Worm (Caenorhabditis elegans) whole organism, mixed stage, embryonic: ENCODE data around the gene E01G4.3.

Experiments
- M03D4.4 ChIP-seq: sonication (generic microtip); optimal IDR thresholded peaks from 2 replicates; lab custom pipeline; 2017; ENCODE audit warnings: mild to moderate bottlenecking, missing genetic modification characterization, missing compliant biosample characterization
- bed-3 ChIP-seq: fragments of 200-800 bp; sonication (Bioruptor generic); optimal IDR thresholded peaks from 3 replicates; lab custom pipeline; 2018; ENCODE audit warnings: mild to moderate bottlenecking, missing genetic modification characterization, moderate library complexity, missing compliant biosample characterization
- blmp-1 ChIP-seq: fragments of 150-350 bp; optimal IDR thresholded peaks from 2 replicates; lab custom pipeline; 2014; ENCODE audit warnings: missing biosample characterization, missing genetic modification characterization
- ceh-39 ChIP-seq: fragments of 150-350 bp; optimal IDR thresholded peaks from 2 replicates; lab custom pipeline; 2014; ENCODE audit warnings: missing biosample characterization, missing genetic modification characterization
- ceh-43 ChIP-seq: fragments of 200-800 bp; sonication (Bioruptor generic); optimal IDR thresholded peaks from 2 replicates; lab custom pipeline; 2018; ENCODE audit warnings: mild to moderate bottlenecking, missing genetic modification characterization, moderate library complexity, missing compliant biosample characterization
- ceh-83 ChIP-seq: fragments of 200-800 bp; sonication (Bioruptor generic); optimal IDR thresholded peaks from 2 replicates; lab custom pipeline; 2018; ENCODE audit warnings: mild to moderate bottlenecking, missing genetic modification characterization, missing compliant biosample characterization
- ces-1 ChIP-seq: fragments of 150-350 bp; optimal IDR thresholded peaks from 2 replicates; lab custom pipeline; 2014; ENCODE audit warnings: missing biosample characterization, missing genetic modification reagents, missing genetic modification characterization
- cnd-1 ChIP-seq: fragments of 200-800 bp; sonication (Bioruptor generic); optimal IDR thresholded peaks from 2 replicates; lab custom pipeline; 2018; ENCODE audit warnings: mild to moderate bottlenecking, missing genetic modification characterization, missing compliant biosample characterization
- drap-1 ChIP-seq: fragments of 200-800 bp; sonication (Bioruptor generic); optimal IDR thresholded peaks from 3 replicates; lab custom pipeline; 2018; ENCODE audit warnings: mild to moderate bottlenecking, missing genetic modification characterization, missing compliant biosample characterization
- elt-1 ChIP-seq: sonication (generic microtip); optimal IDR thresholded peaks from 2 replicates; lab custom pipeline; 2017; ENCODE audit warnings: missing genetic modification characterization, mild to moderate bottlenecking, missing compliant biosample characterization, antibody characterized with exemption, moderate library complexity, borderline replicate concordance; ENCODE audit not compliant: insufficient read depth
- elt-3 ChIP-seq: fragments of 150-350 bp; optimal IDR thresholded peaks from 2 replicates; lab custom pipeline; 2014; ENCODE audit warnings: missing biosample characterization, missing genetic modification characterization
- flh-1 ChIP-seq: fragments of 200-800 bp; sonication (Bioruptor generic); optimal IDR thresholded peaks from 2 replicates; lab custom pipeline; 2018; ENCODE audit warnings: mild to moderate bottlenecking, missing genetic modification characterization, moderate library complexity, missing compliant biosample characterization
- ham-2 ChIP-seq: fragments of 200-800 bp; sonication (Bioruptor generic); optimal IDR thresholded peaks from 2 replicates; lab custom pipeline; 2018; ENCODE audit warnings: mild to moderate bottlenecking, missing genetic modification characterization, missing compliant biosample characterization
- hlh-1 ChIP-seq: fragments of 150-350 bp; optimal IDR thresholded peaks from 2 replicates; lab custom pipeline; 2014; ENCODE audit warnings: missing biosample characterization, missing genetic modification reagents, missing genetic modification characterization
- lin-13 ChIP-seq: fragments of 150-350 bp; optimal IDR thresholded peaks from 2 replicates; lab custom pipeline; 2014; ENCODE audit warnings: missing biosample characterization, missing genetic modification characterization
- lin-32 ChIP-seq: fragments of 200-800 bp; sonication (Bioruptor generic); optimal IDR thresholded peaks from 2 replicates; lab custom pipeline; 2018; ENCODE audit warnings: mild to moderate bottlenecking, missing genetic modification characterization, missing compliant biosample characterization
- lsy-2 ChIP-seq: fragments of 150-350 bp; optimal IDR thresholded peaks from 2 replicates; lab custom pipeline; 2014; ENCODE audit warnings: missing biosample characterization, missing genetic modification characterization
- mab-5 ChIP-seq: fragments of 150-350 bp; optimal IDR thresholded peaks from 2 replicates; lab custom pipeline; 2014; ENCODE audit warnings: missing biosample characterization, missing genetic modification characterization
- mep-1 ChIP-seq: fragments of 150-350 bp; optimal IDR thresholded peaks from 2 replicates; lab custom pipeline; 2017; ENCODE audit warnings: missing biosample characterization, missing genetic modification reagents, missing genetic modification characterization, inconsistent platforms
- mls-2 ChIP-seq: sonication (generic microtip); optimal IDR thresholded peaks from 2 replicates; lab custom pipeline; 2016; ENCODE audit warnings: mild to moderate bottlenecking, missing genetic modification characterization, moderate library complexity, missing compliant biosample characterization
- nhr-12 ChIP-seq: fragments of 150-350 bp; optimal IDR thresholded peaks from 2 replicates; lab custom pipeline; 2014; ENCODE audit warnings: missing biosample characterization, missing genetic modification characterization
- nhr-2 ChIP-seq: fragments of 150-350 bp; optimal IDR thresholded peaks from 2 replicates; lab custom pipeline; 2014; ENCODE audit warnings: missing biosample characterization, missing genetic modification characterization
- nhr-237 ChIP-seq: fragments of 150-350 bp; optimal IDR thresholded peaks from 2 replicates; lab custom pipeline; 2014; ENCODE audit warnings: missing biosample characterization, missing genetic modification characterization
- nhr-28 ChIP-seq: fragments of 150-350 bp; optimal IDR thresholded peaks from 2 replicates; lab custom pipeline; 2014; ENCODE audit warnings: missing biosample characterization, missing genetic modification characterization
- nhr-76 ChIP-seq: sonication (generic microtip); optimal IDR thresholded peaks from 2 replicates; lab custom pipeline; 2017; ENCODE audit warnings: missing biosample characterization, missing genetic modification characterization
- pha-4 ChIP-seq: fragments of 150-350 bp; optimal IDR thresholded peaks from 2 replicates; lab custom pipeline; 2018; ENCODE audit warnings: missing biosample characterization, missing genetic modification reagents, missing genetic modification characterization
- sem-2 ChIP-seq: fragments of 200-800 bp; sonication (Bioruptor generic); optimal IDR thresholded peaks from 2 replicates; lab custom pipeline; 2018; ENCODE audit warnings: mild to moderate bottlenecking, missing genetic modification characterization, missing compliant biosample characterization
- snpc-4 ChIP-seq: fragments of 150-350 bp; optimal IDR thresholded peaks from 2 replicates; lab custom pipeline; 2014; ENCODE audit warnings: missing biosample characterization, missing genetic modification characterization
- sptf-1 ChIP-seq: sonication (generic microtip); optimal IDR thresholded peaks from 2 replicates; lab custom pipeline; 2017; ENCODE audit warnings: mild to moderate bottlenecking, missing genetic modification characterization, moderate library complexity, missing compliant biosample characterization
- tbx-8 ChIP-seq: fragments of 200-800 bp; sonication (Bioruptor generic); optimal IDR thresholded peaks from 2 replicates; lab custom pipeline; 2018; ENCODE audit warnings: mild to moderate bottlenecking, missing genetic modification characterization, moderate library complexity, missing compliant biosample characterization
- unc-120 ChIP-seq: sonication (generic microtip); optimal IDR thresholded peaks from 2 replicates; lab custom pipeline; 2017; ENCODE audit warnings: missing genetic modification characterization, missing compliant biosample characterization; ENCODE audit not compliant: poor library complexity, severe bottlenecking
- unc-39 ChIP-seq: fragments of 150-350 bp; optimal IDR thresholded peaks from 2 replicates; lab custom pipeline; 2014; ENCODE audit warnings: missing biosample characterization, missing genetic modification characterization
- unc-62 ChIP-seq: fragments of 150-350 bp; optimal IDR thresholded peaks from 2 replicates; lab custom pipeline; 2014; ENCODE audit warnings: missing biosample characterization, missing genetic modification reagents, missing genetic modification characterization
- zip-8 ChIP-seq: fragments of 150-350 bp; optimal IDR thresholded peaks from 2 replicates; lab custom pipeline; 2014; ENCODE audit warnings: missing biosample characterization, missing genetic modification characterization
- ztf-11 ChIP-seq: fragments of 150-350 bp; optimal IDR thresholded peaks from 2 replicates; lab custom pipeline; 2014; ENCODE audit warnings: missing biosample characterization, missing genetic modification characterization

Gene E01G4.3

DNA sequence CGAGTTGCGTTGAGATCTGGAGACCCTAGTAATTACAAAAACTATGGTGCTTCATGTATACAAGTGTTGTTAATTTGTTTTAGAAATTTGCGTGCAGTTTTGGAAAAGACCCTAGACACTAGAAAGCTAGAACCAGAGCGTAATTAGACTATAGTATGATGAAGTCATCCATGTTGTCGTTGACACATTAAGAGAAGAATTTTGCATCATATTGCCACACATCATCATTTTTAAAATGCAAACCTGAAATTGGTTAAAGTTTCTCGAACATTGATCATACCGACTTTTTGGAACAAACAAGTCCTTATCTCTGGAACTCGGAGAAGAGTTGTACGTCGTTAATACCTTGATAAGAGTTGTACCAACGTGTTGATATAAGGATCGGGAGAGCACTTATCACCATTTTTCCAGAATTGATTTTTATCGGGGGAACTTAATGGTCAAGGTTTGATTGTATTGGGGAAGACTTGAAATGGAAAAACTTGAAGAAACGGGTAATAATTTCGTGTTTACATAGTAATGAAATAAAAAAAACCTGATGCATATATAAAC, 1.5 kb downstream of the E01G4.3 start:
- TF ChIP-seq unc-62 (GFP tag; lab: Kevin White, UChicago): no peak
- no peak for TF ChIP-seq pha-4
- no peak for TF ChIP-seq zip-8
- TF ChIP-seq unc-120 (tag; lab: Kevin White, UChicago): no peak
- no peak for TF ChIP-seq cnd-1
- TF ChIP-seq ceh-39 (tag; lab: Kevin White, UChicago): no peak
- TF ChIP-seq nhr-237 (tag; lab: Kevin White, UChicago): no peak
- no peak for TF ChIP-seq blmp-1 (tag; lab: Kevin White, UChicago)
- TF ChIP-seq drap-1: no peak

DNA sequence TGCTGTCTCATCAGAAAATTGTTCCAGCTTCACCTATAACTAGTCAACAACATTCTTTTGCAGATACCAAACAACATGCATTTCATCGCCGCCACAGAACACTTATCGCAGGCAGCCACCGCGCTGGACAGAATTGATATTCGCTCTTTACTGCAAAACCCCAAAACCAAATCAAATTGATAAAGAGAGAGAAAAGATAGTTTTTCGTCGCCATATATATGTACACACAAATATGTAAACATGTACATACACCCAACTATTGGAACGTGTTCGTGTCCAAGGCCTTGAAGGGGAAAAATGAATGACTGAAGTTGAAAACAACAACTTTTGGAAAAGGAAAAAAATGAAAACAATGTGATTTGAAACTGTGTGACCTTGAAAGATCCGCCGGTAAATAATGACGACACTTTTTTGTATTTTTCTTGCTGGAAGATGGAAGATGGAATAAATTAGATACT, 4.0 kb downstream of the E01G4.3 start:
- no peak for TF ChIP-seq lin-13 (tag; lab: Kevin White, UChicago)
- no peak for TF ChIP-seq ceh-43 (GFP tag; lab: Kevin White, UChicago)
- no peak for TF ChIP-seq pha-4
- TF ChIP-seq nhr-28: no peak
- TF ChIP-seq drap-1: no peak

ce11 chrII:13461604-13462375, 7.6 kb downstream of the E01G4.3 start:
- no peak for TF ChIP-seq tbx-8
- TF ChIP-seq mab-5 (tag; lab: Kevin White, UChicago): no peak
- peak; percentile 12 for TF ChIP-seq nhr-237 (tag; lab: Kevin White, UChicago)
- no peak for TF ChIP-seq pha-4
- TF ChIP-seq sptf-1 (tag; lab: Kevin White, UChicago): no peak
- peak; percentile 61 for TF ChIP-seq ham-2 (GFP tag; lab: Kevin White, UChicago)
- no peak for TF ChIP-seq nhr-2 (tag; lab: Kevin White, UChicago)
- no peak for TF ChIP-seq ceh-43 (GFP tag; lab: Kevin White, UChicago)
- no peak for TF ChIP-seq lin-13 (tag; lab: Kevin White, UChicago)
- TF ChIP-seq bed-3 (GFP tag; lab: Kevin White, UChicago): no peak
- TF ChIP-seq sem-2 (GFP tag; lab: Kevin White, UChicago): no peak
- peak; percentile 85 for TF ChIP-seq hlh-1
- no peak for TF ChIP-seq unc-39
- no peak for TF ChIP-seq M03D4.4 (tag; lab: Kevin White, UChicago)
- no peak for TF ChIP-seq mep-1 (tag; lab: Kevin White, UChicago)
- no peak for TF ChIP-seq nhr-76 (tag; lab: Kevin White, UChicago)
- no peak for TF ChIP-seq nhr-12 (tag; lab: Kevin White, UChicago)
- TF ChIP-seq snpc-4: no peak
- no peak for TF ChIP-seq blmp-1 (tag; lab: Kevin White, UChicago)
- TF ChIP-seq ces-1 (GFP tag; lab: Kevin White, UChicago): no peak
- no peak for TF ChIP-seq ceh-39 (tag; lab: Kevin White, UChicago)
- TF ChIP-seq unc-120 (tag; lab: Kevin White, UChicago): peak; percentile 89
- TF ChIP-seq nhr-28: no peak
- no peak for TF ChIP-seq lsy-2 (tag; lab: Kevin White, UChicago)
- TF ChIP-seq lin-32 (GFP tag; lab: Kevin White, UChicago): no peak
- no peak for TF ChIP-seq zip-8
- TF ChIP-seq drap-1: peak; percentile 20
- no peak for TF ChIP-seq mls-2
- TF ChIP-seq elt-1: peak; percentile 79
- peak; percentile 97 for TF ChIP-seq unc-62 (GFP tag; lab: Kevin White, UChicago)
- TF ChIP-seq flh-1: no peak
- no peak for TF ChIP-seq ceh-83 (GFP tag; lab: Kevin White, UChicago)
- TF ChIP-seq ztf-11 (tag; lab: Kevin White, UChicago): no peak
- peak; percentile 15 for TF ChIP-seq cnd-1
- peak; percentile 80 for TF ChIP-seq elt-3 (tag; lab: Kevin White, UChicago)
